Worm (Caenorhabditis elegans) whole organism, L1 larva: ENCODE data around the gene mtm-5.

ENCODE experiments used
- C34B4.2 ChIP-seq: sonication (generic microtip); optimal IDR thresholded peaks from 2 replicates; lab custom pipeline; 2017; ENCODE audit warnings: mild to moderate bottlenecking, missing genetic modification characterization, missing compliant biosample characterization
- F16B12.6 ChIP-seq: fragments of 150-350 bp; optimal IDR thresholded peaks from 2 replicates; lab custom pipeline; 2014; ENCODE audit warnings: missing biosample characterization, missing genetic modification characterization
- Y116A8C.19 ChIP-seq: sonication (generic microtip); optimal IDR thresholded peaks from 2 replicates; lab custom pipeline; 2016; ENCODE audit warnings: missing compliant biosample characterization, missing genetic modification characterization, borderline replicate concordance
- alr-1 ChIP-seq: fragments of 200-800 bp; sonication (Bioruptor generic); optimal IDR thresholded peaks from 2 replicates; lab custom pipeline; 2018; ENCODE audit warnings: borderline replicate concordance, mild to moderate bottlenecking, missing genetic modification characterization, missing compliant biosample characterization
- aly-2 ChIP-seq: fragments of 150-350 bp; optimal IDR thresholded peaks from 2 replicates; lab custom pipeline; 2014; ENCODE audit warnings: missing biosample characterization, missing genetic modification characterization
- ama-1 ChIP-seq: fragments of 150-350 bp; optimal IDR thresholded peaks from 2 replicates; lab custom pipeline; 2014
- blmp-1 ChIP-seq: fragments of 150-350 bp; optimal IDR thresholded peaks from 2 replicates; lab custom pipeline; 2014; ENCODE audit warnings: missing biosample characterization, missing genetic modification characterization
- ceh-63 ChIP-seq: fragments of 200-800 bp; sonication (Bioruptor generic); optimal IDR thresholded peaks from 2 replicates; lab custom pipeline; 2018; ENCODE audit warnings: mild to moderate bottlenecking, missing genetic modification characterization, missing compliant biosample characterization
- ceh-8 ChIP-seq: fragments of 200-800 bp; sonication (Bioruptor generic); optimal IDR thresholded peaks from 2 replicates; lab custom pipeline; 2018; ENCODE audit warnings: mild to moderate bottlenecking, missing genetic modification characterization, moderate library complexity, missing compliant biosample characterization
- ceh-82 ChIP-seq, 3 experiments: fragments of 150-350 bp in 1 of 3; sonication (generic microtip) in 2 of 3; optimal IDR thresholded peaks; 2 replicates each; lab custom pipeline; 2014 to 2017; ENCODE audit warnings: missing biosample characterization in 3 of 3, missing genetic modification characterization in 3 of 3
- ceh-90 ChIP-seq: sonication (generic microtip); optimal IDR thresholded peaks from 2 replicates; lab custom pipeline; 2016; ENCODE audit warnings: missing genetic modification characterization, missing compliant biosample characterization
- dpl-1 ChIP-seq, 3 experiments: fragments of 150-350 bp in 2 of 3; sonication (generic microtip) in 1 of 3; optimal IDR thresholded peaks; 2 replicates each; lab custom pipeline; 2014 to 2017; ENCODE audit warnings: missing biosample characterization in 3 of 3, missing genetic modification characterization in 3 of 3, missing genetic modification reagents in 3 of 3
- efl-1 ChIP-seq, 4 experiments: fragments of 150-350 bp; optimal IDR thresholded peaks in 3 of 4; peaks in 1 of 4; 1 replicate in 1 of 4; 2 replicates in 3 of 4; lab custom pipeline; 2014; ENCODE audit warnings: missing biosample characterization in 2 of 4, missing genetic modification characterization in 2 of 4, missing genetic modification reagents in 2 of 4
- egl-13 ChIP-seq: sonication (generic microtip); optimal IDR thresholded peaks from 2 replicates; lab custom pipeline; 2016; ENCODE audit warnings: missing genotype, missing genetic modification reagents, missing genetic modification characterization, missing compliant biosample characterization
- elt-3 ChIP-seq, 6 experiments: fragments of 150-350 bp in 1 of 6; sonication (generic microtip); optimal IDR thresholded peaks; 2 replicates each; lab custom pipeline; 2017 to 2018; ENCODE audit warnings: missing biosample characterization in 6 of 6, missing genetic modification characterization in 6 of 6, inconsistent platforms in 1 of 6
- ets-5 ChIP-seq: fragments of 200-800 bp; sonication (Bioruptor generic); IDR thresholded peaks from 2 replicates; pipeline ENCODE4 v1.3.6; 2022; ENCODE audit warnings: missing genetic modification characterization, missing compliant biosample characterization
- fkh-8 ChIP-seq: sonication (generic microtip); optimal IDR thresholded peaks from 2 replicates; lab custom pipeline; 2016; ENCODE audit warnings: mild to moderate bottlenecking, missing genetic modification characterization, missing compliant biosample characterization
- hpl-2 ChIP-seq: fragments of 150-350 bp; optimal IDR thresholded peaks from 2 replicates; lab custom pipeline; 2014; ENCODE audit warnings: missing biosample characterization, missing genetic modification reagents, missing genetic modification characterization
- isw-1 ChIP-seq: fragments of 200-800 bp; sonication (Bioruptor generic); IDR thresholded peaks from 2 replicates; pipeline ENCODE4 v1.3.6; 2022; ENCODE audit warnings: missing genetic modification characterization, missing compliant biosample characterization
- lin-14 ChIP-seq: fragments of 200-800 bp; sonication (Bioruptor generic); optimal IDR thresholded peaks from 2 replicates; lab custom pipeline; 2018; ENCODE audit warnings: mild to moderate bottlenecking, missing genetic modification characterization, moderate library complexity, missing compliant biosample characterization
- lin-35 ChIP-seq, 2 experiments: fragments of 150-350 bp; optimal IDR thresholded peaks; 2 replicates each; lab custom pipeline; 2014; ENCODE audit warnings: missing biosample characterization in 2 of 2, missing genetic modification characterization in 2 of 2, missing genetic modification reagents in 2 of 2
- lir-3 ChIP-seq: sonication (generic microtip); optimal IDR thresholded peaks from 2 replicates; lab custom pipeline; 2016; ENCODE audit warnings: mild to moderate bottlenecking, missing genetic modification characterization, moderate library complexity, missing compliant biosample characterization; ENCODE audit not compliant: poor library complexity
- lsy-2 ChIP-seq, 2 experiments: fragments of 150-350 bp; optimal IDR thresholded peaks; 2 replicates each; lab custom pipeline; 2014; ENCODE audit warnings: missing biosample characterization in 2 of 2, missing genetic modification characterization in 2 of 2
- mab-9 ChIP-seq: fragments of 200-800 bp; sonication (Bioruptor generic); IDR thresholded peaks from 2 replicates; pipeline ENCODE4 v1.3.6; 2022; ENCODE audit warnings: missing genetic modification reagents, missing genetic modification characterization, missing compliant biosample characterization
- mdl-1 ChIP-seq, 2 experiments: fragments of 150-350 bp; optimal IDR thresholded peaks; 2 replicates each; lab custom pipeline; 2014 to 2017; ENCODE audit warnings: missing biosample characterization in 2 of 2, missing genetic modification characterization in 2 of 2, inconsistent platforms in 1 of 2
- nhr-12 ChIP-seq: sonication (generic microtip); optimal IDR thresholded peaks from 2 replicates; lab custom pipeline; 2017; ENCODE audit warnings: missing biosample characterization, missing genetic modification characterization
- nhr-19 ChIP-seq: fragments of 200-800 bp; sonication (Bioruptor generic); conservative IDR thresholded peaks from 2 replicates; pipeline ENCODE4 v1.3.6; 2022; ENCODE audit warnings: missing genetic modification characterization, missing compliant biosample characterization
- nhr-20 ChIP-seq: sonication (generic microtip); optimal IDR thresholded peaks from 2 replicates; lab custom pipeline; 2016; ENCODE audit warnings: mild to moderate bottlenecking, missing genetic modification characterization, missing compliant biosample characterization
- nhr-71 ChIP-seq: sonication (generic microtip); optimal IDR thresholded peaks from 2 replicates; lab custom pipeline; 2016; ENCODE audit warnings: mild to moderate bottlenecking, missing genetic modification characterization, moderate library complexity, missing compliant biosample characterization
- nhr-76 ChIP-seq: sonication (generic microtip); optimal IDR thresholded peaks from 2 replicates; lab custom pipeline; 2017; ENCODE audit warnings: missing biosample characterization, missing genetic modification characterization
- nhr-84 ChIP-seq: sonication (generic microtip); optimal IDR thresholded peaks from 2 replicates; lab custom pipeline; 2017; ENCODE audit warnings: missing biosample characterization, missing genetic modification characterization
- nhr-85 ChIP-seq: sonication (generic microtip); peaks from one replicate; lab custom pipeline; 2016; ENCODE audit warnings: missing genetic modification characterization, inconsistent platforms, missing compliant biosample characterization
- nhr-90 ChIP-seq: sonication (generic microtip); optimal IDR thresholded peaks from 2 replicates; lab custom pipeline; 2016; ENCODE audit warnings: mild to moderate bottlenecking, missing genetic modification characterization, missing compliant biosample characterization; ENCODE audit not compliant: poor library complexity
- snu-23 ChIP-seq: sonication (generic microtip); optimal IDR thresholded peaks from 2 replicates; lab custom pipeline; 2016; ENCODE audit warnings: missing genetic modification characterization, missing compliant biosample characterization
- sptf-1 ChIP-seq: fragments of 150-350 bp; optimal IDR thresholded peaks from 2 replicates; lab custom pipeline; 2014; ENCODE audit warnings: missing biosample characterization, missing genetic modification characterization
- sup-37 ChIP-seq: fragments of 200-800 bp; sonication (Bioruptor generic); optimal IDR thresholded peaks from 2 replicates; lab custom pipeline; 2018; ENCODE audit warnings: mild to moderate bottlenecking, missing genetic modification characterization, missing compliant biosample characterization
- tlp-1 ChIP-seq: fragments of 150-350 bp; optimal IDR thresholded peaks from 2 replicates; lab custom pipeline; 2014; ENCODE audit warnings: missing biosample characterization, missing genetic modification characterization
- unc-30 ChIP-seq: sonication (generic microtip); optimal IDR thresholded peaks from 2 replicates; lab custom pipeline; 2017; ENCODE audit warnings: missing biosample characterization, missing genetic modification characterization
- unc-86 ChIP-seq: sonication (generic microtip); optimal IDR thresholded peaks from 2 replicates; lab custom pipeline; 2016; ENCODE audit warnings: missing genetic modification characterization, missing compliant biosample characterization
- vab-15 ChIP-seq: sonication (generic microtip); optimal IDR thresholded peaks from 2 replicates; lab custom pipeline; 2017; ENCODE audit warnings: missing genotype, mild to moderate bottlenecking, missing genetic modification characterization, missing compliant biosample characterization
- zip-4 ChIP-seq: fragments of 200-800 bp; sonication (Bioruptor generic); optimal IDR thresholded peaks from 2 replicates; lab custom pipeline; 2018; ENCODE audit warnings: mild to moderate bottlenecking, missing genetic modification characterization, moderate library complexity, missing compliant biosample characterization

The mtm-5 gene

ce11 chrX:5213565-5213964 lies 29.6 kb downstream of the mtm-5 start (continued):
- TF ChIP-seq dpl-1 (GFP tag; optimal IDR thresholded peaks at IDR 0.05; lab: Kevin White, UChicago) (no peak), egl-13 (no peak), mdl-1 (tag; optimal IDR thresholded peaks at IDR 0.05; lab: Kevin White, UChicago) (no peak), F16B12.6 (tag; lab: Kevin White, UChicago) (no peak), tlp-1 (tag; lab: Kevin White, UChicago) (no peak), C34B4.2 (tag; lab: Kevin White, UChicago) (no peak), lin-14 (GFP tag; lab: Kevin White, UChicago) (peak; percentile 43), lsy-2 (tag; optimal IDR thresholded peaks at IDR 0.05; lab: Kevin White, UChicago) (peak in 1 of 2 experiments; percentile 29), blmp-1 (tag; lab: Kevin White, UChicago) (peak; percentile 39), ets-5 (GFP tag; lab: Robert Waterston, UW) (no peak), isw-1 (GFP tag; lab: Robert Waterston, UW) (no peak), sup-37 (GFP tag; lab: Kevin White, UChicago) (no peak), efl-1 (optimal IDR thresholded peaks at IDR 0.05; lab: Kevin White, UChicago) (no peak), efl-1 (GFP tag; optimal IDR thresholded peaks at IDR 0.05 in 1 of 2; lab: Kevin White, UChicago) (peak in 1 of 2 experiments; percentile 80)

- TF ChIP-seq lin-14 (GFP tag; lab: Kevin White, UChicago), result peak; percentile 29
- no peak for TF ChIP-seq unc-30 (tag; lab: Kevin White, UChicago)
- TF ChIP-seq mdl-1 (tag; optimal IDR thresholded peaks at IDR 0.05; lab: Kevin White, UChicago), result no peak
- TF ChIP-seq ceh-82 (tag; optimal IDR thresholded peaks at IDR 0.05; lab: Kevin White, UChicago), result no peak
- no peak for TF ChIP-seq nhr-12
- peak in 1 of 6 experiments; percentile 35 for TF ChIP-seq elt-3 (tag; optimal IDR thresholded peaks at IDR 0.05; lab: Kevin White, UChicago)
- TF ChIP-seq sptf-1 (tag; lab: Kevin White, UChicago), result no peak
- TF ChIP-seq Y116A8C.19, result no peak
- TF ChIP-seq blmp-1 (tag; lab: Kevin White, UChicago), result peak; percentile 39
- peak; percentile 18 for TF ChIP-seq snu-23
- no peak for TF ChIP-seq zip-4
- peak; percentile 39 for TF ChIP-seq nhr-20
- TF ChIP-seq hpl-2 (GFP tag; lab: Kevin White, UChicago), result no peak
- no peak for TF ChIP-seq nhr-85
Observed at ce11 chrX:5213032-5213431, 30.2 kb downstream of the mtm-5 start.

DNA sequence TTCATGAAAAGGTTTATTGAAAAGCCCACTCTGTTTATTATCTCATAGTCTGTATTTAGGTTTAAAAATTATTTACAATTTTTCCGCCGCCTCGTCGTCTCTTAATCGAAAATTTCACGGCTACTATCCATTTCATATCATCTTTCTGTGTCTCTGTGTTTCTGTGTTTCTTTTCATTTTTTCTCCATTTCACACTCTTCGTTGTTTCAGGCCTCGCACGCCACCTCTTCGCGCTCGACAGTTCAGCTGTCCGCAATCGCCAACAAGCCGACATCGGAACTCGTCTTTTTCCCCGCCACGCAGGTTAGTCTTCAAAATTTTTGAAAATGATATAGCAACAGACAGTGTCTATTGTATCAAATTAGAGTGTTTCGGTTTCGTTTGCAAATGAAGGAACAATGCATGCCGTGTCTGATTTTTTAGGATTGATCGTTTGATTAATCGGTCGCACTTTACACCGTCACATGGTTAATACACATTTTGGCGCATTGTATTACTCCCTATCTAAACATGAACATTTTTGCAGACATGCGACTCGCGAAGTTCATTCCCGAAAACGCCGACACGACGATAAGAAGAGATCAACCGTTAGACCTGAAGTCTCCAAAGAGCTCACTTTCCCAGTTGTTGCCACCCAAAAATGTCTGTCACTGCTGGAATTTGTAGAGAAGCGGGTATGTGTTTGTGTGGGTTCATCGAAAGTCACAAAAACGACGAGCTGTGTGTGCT lies 32.1 kb downstream of the mtm-5 start:
- TF ChIP-seq nhr-90 (tag; lab: Kevin White, UChicago) (peak; percentile 9), ceh-63 (GFP tag; lab: Kevin White, UChicago) (no peak), lir-3 (tag; lab: Kevin White, UChicago) (no peak), blmp-1 (tag; lab: Kevin White, UChicago) (peak; percentile 57), nhr-76 (tag; lab: Kevin White, UChicago) (no peak), lin-35 (GFP tag; optimal IDR thresholded peaks at IDR 0.05; lab: Kevin White, UChicago) (peak in 1 of 2 experiments; percentile 29), ceh-8 (GFP tag; lab: Kevin White, UChicago) (no peak), nhr-19 (GFP tag; lab: Robert Waterston, UW) (peak; percentile 21; the same call in 1 of the 2 replicates), alr-1 (no peak), nhr-20 (peak; percentile 25), mab-9 (no peak), ama-1 (no peak), ceh-90 (tag; lab: Kevin White, UChicago) (no peak), nhr-71 (tag; lab: Kevin White, UChicago) (no peak), vab-15 (tag; lab: Kevin White, UChicago) (no peak), aly-2 (tag; lab: Kevin White, UChicago) (no peak), nhr-84 (tag; lab: Kevin White, UChicago) (no peak), nhr-85 (peak; percentile 77), fkh-8 (no peak), egl-13 (no peak), tlp-1 (tag; lab: Kevin White, UChicago) (no peak), unc-86 (tag; lab: Kevin White, UChicago) (no peak), sptf-1 (tag; lab: Kevin White, UChicago) (no peak)
